Worm (Caenorhabditis elegans) whole organism, L2 larva: Measurements from ENCODE around the gene col-84.

ENCODE experiments used
- alr-1 ChIP-seq: fragments of 150-350 bp; optimal IDR thresholded peaks from 2 replicates; lab custom pipeline; 2014; ENCODE audit warnings: missing biosample characterization, missing genetic modification characterization
- egl-27 ChIP-seq: sonication (generic microtip); optimal IDR thresholded peaks from 3 replicates; lab custom pipeline; 2017; ENCODE audit warnings: missing biosample characterization, missing genetic modification reagents, missing genetic modification characterization
- elt-1 ChIP-seq: fragments of 150-350 bp; optimal IDR thresholded peaks from 2 replicates; lab custom pipeline; 2014; ENCODE audit warnings: missing biosample characterization, missing genetic modification characterization
- fos-1 ChIP-seq: fragments of 150-350 bp; optimal IDR thresholded peaks from 2 replicates; lab custom pipeline; 2014; ENCODE audit warnings: missing biosample characterization, missing genetic modification characterization
- nhr-25 ChIP-seq: fragments of 150-350 bp; sonication (generic microtip); optimal IDR thresholded peaks from 3 replicates; lab custom pipeline; 2014; ENCODE audit warnings: missing biosample characterization, missing genetic modification characterization
- sma-9 ChIP-seq, 2 experiments: fragments of 150-350 bp in 1 of 2; sonication (generic microtip) in 1 of 2; optimal IDR thresholded peaks; 2 replicates each; lab custom pipeline; 2014 to 2016; ENCODE audit warnings: missing genetic modification characterization in 2 of 2, mild to moderate bottlenecking in 1 of 2, missing biosample characterization in 1 of 2, missing compliant biosample characterization in 1 of 2, missing genetic modification reagents in 1 of 2, moderate library complexity in 1 of 2
- snpc-4 ChIP-seq: fragments of 150-350 bp; optimal IDR thresholded peaks from 2 replicates; lab custom pipeline; 2014; ENCODE audit warnings: missing biosample characterization, missing genetic modification characterization

DNA sequence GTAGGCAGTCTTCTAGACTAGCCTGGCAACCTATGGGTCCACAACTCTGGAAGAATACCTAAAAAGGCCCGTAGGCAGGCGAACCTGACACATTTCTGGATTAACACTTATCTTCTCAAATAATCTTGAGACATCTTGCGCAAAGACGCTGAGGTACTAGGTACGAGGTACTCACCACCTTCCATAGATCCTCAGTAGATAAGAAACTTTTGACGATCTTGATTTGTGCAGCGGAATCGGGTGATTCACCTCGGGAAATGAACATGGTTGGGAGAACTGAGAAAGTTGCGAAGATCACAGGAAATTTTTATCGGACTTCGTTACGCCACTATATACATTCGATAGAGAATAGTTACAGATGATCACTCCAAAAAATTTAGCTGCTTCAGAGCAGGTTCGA lies 19.8 kb downstream of the col-84 start:
- TF ChIP-seq snpc-4: no peak
- peak; percentile 48 for TF ChIP-seq elt-1
- TF ChIP-seq egl-27 (tag; lab: Kevin White, UChicago): no peak
- no peak for TF ChIP-seq alr-1
- no peak for TF ChIP-seq fos-1 (tag; lab: Kevin White, UChicago)
- no peak for TF ChIP-seq sma-9 (GFP tag; optimal IDR thresholded peaks at IDR 0.05; lab: Kevin White, UChicago)
- TF ChIP-seq sma-9 (tag; optimal IDR thresholded peaks at IDR 0.05; lab: Kevin White, UChicago): no peak
- TF ChIP-seq nhr-25 (tag; lab: Kevin White, UChicago): no peak
